Worm (Caenorhabditis elegans) whole organism, L3 larva: ENCODE data around the gene srbc-67.

Experiments
- ceh-28 ChIP-seq: fragments of 150-350 bp; optimal IDR thresholded peaks from 2 replicates; lab custom pipeline; 2014; ENCODE audit warnings: missing biosample characterization, missing genetic modification reagents, missing genetic modification characterization
- nfya-1 ChIP-seq: sonication (generic microtip); optimal IDR thresholded peaks from 2 replicates; lab custom pipeline; 2017; ENCODE audit warnings: missing genetic modification characterization, mild to moderate bottlenecking, missing compliant biosample characterization, antibody characterized with exemption, moderate library complexity; ENCODE audit not compliant: insufficient read depth
- nhr-237 ChIP-seq: fragments of 150-350 bp; optimal IDR thresholded peaks from 2 replicates; lab custom pipeline; 2014; ENCODE audit warnings: missing biosample characterization, missing genetic modification characterization
- pha-4 ChIP-seq: fragments of 150-350 bp; optimal IDR thresholded peaks from 2 replicates; lab custom pipeline; 2014; ENCODE audit warnings: missing biosample characterization, missing genetic modification reagents, missing genetic modification characterization
- snpc-4 ChIP-seq: fragments of 150-350 bp; optimal IDR thresholded peaks from 2 replicates; lab custom pipeline; 2014; ENCODE audit warnings: missing biosample characterization, missing genetic modification characterization
- zag-1 ChIP-seq: fragments of 150-350 bp; optimal IDR thresholded peaks from 2 replicates; lab custom pipeline; 2014; ENCODE audit warnings: missing biosample characterization, missing genetic modification characterization

DNA sequence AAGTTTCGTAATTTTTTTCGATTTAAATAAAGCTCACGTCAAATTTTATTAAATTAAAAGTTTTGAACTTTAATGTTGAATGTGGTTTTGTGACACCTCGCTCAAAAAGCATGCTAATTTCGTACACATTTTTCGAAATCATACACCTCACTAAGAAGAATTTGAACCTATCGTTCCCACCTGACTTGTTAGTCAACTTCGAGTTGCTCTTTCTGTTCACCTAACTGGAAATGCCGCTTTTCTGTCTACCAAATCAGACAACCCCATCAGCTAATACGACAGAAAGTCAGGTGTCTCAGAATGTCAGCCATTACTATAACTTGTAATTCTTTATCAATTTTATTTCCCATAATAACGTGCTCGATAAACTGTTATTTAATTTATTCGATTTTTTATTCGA, 10.6 kb downstream of the srbc-67 start, which contains the start of gene srbc-66:
- TF ChIP-seq pha-4 (tag; lab: Kevin White, UChicago) (no peak), snpc-4 (tag; lab: Kevin White, UChicago) (no peak), nhr-237 (tag; lab: Kevin White, UChicago) (no peak), ceh-28 (no peak), zag-1 (tag; lab: Kevin White, UChicago) (no peak), nfya-1 (no peak)
